Worm (Caenorhabditis elegans) whole organism, L4/young adult: ENCODE results near the gene T05A7.6.

Source experiments
- W03F9.2 ChIP-seq: fragments of 150-350 bp; optimal IDR thresholded peaks from 2 replicates; lab custom pipeline; 2014; ENCODE audit warnings: missing biosample characterization, missing genetic modification characterization
- dao-5 ChIP-seq: sonication (generic microtip); optimal IDR thresholded peaks from 2 replicates; lab custom pipeline; 2016; ENCODE audit warnings: missing genotype, missing genetic modification characterization, moderate library complexity, missing compliant biosample characterization
- him-1 ChIP-seq: sonication (generic microtip); optimal IDR thresholded peaks from 2 replicates; lab custom pipeline; 2016; ENCODE audit warnings: missing genotype, missing genetic modification reagents, missing genetic modification characterization, missing compliant biosample characterization

ce11 chrII:4663186-4663585, 8.4 kb downstream of the T05A7.6 start, which contains the start of gene T05A7.12:
- no peak for TF ChIP-seq dao-5 (tag; lab: Kevin White, UChicago)
- TF ChIP-seq W03F9.2: no peak
- no peak for TF ChIP-seq him-1 (tag; lab: Kevin White, UChicago)
